Fruit fly (Drosophila melanogaster): Measurements from ENCODE around the gene CG13048.

DNA sequence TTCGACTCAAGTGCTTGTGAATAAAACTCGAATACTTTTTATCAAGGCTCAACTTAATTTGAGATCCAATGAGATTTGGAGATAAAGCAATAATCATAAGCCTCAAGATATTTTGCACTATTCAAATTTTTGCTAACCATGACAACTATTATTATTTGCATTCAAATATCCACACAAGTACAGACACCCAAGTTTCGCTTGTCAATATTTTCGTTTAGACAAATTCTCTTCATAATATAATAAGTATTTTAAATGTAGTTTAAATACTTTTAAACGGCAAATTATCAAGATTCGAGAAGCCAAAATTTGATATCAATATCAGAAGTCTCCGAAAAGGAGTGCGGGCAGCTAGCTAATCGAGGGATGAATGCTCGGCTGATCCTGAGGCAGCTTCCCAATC is 45.8 kb upstream of the CG13048 start, which contains the start of gene CG33061:
- TF ChIP-seq CG8119 (GFP tag; IDR thresholded peaks at IDR 0.05) (no peak), Ets96B (tag; optimal IDR thresholded peaks at IDR 0.05) (no peak), CG3919 (GFP tag; optimal IDR thresholded peaks at IDR 0.05) (no peak), net (GFP tag; optimal IDR thresholded peaks at IDR 0.05) (no peak), achi (GFP tag; optimal IDR thresholded peaks at IDR 0.05) (no peak), Hr4 (GFP tag; optimal IDR thresholded peaks at IDR 0.05) (no peak), CG8319 (GFP tag; optimal IDR thresholded peaks at IDR 0.05) (no peak), fkh (GFP tag; optimal IDR thresholded peaks at IDR 0.05) (no peak), CG4318 (GFP tag; optimal IDR thresholded peaks at IDR 0.05) (no peak), vri (GFP tag; optimal IDR thresholded peaks at IDR 0.05) (no peak), CG32006 (GFP tag; optimal IDR thresholded peaks at IDR 0.05) (no peak)

Measured in whole organism, prepupa.